Fruit fly (Drosophila melanogaster): Measurements from ENCODE around the gene CG34273.

The CG34273 gene

dm6 chr3R:14472580-14473353, 44.1 kb upstream of the CG34273 start (continued):
- no peak for TF ChIP-seq hkb (optimal IDR thresholded peaks at IDR 0.05)
- 0 out of 2 replicates have a peak, but pooled peaks have one; percentile 3 for TF ChIP-seq hkb (GFP tag; IDR thresholded peaks at IDR 0.05)
- TF ChIP-seq caup (GFP tag; optimal IDR thresholded peaks at IDR 0.05; ENCODE audit: severe bottlenecking), result peak; percentile 19
- no peak for TF ChIP-seq CG17361 (GFP tag; IDR thresholded peaks at IDR 0.05)
- peak; percentile 23 for TF ChIP-seq schlank (tag; optimal IDR thresholded peaks at IDR 0.05)
- TF ChIP-seq grn (GFP tag; optimal IDR thresholded peaks at IDR 0.05), result peak; percentile 85
- no peak for TF ChIP-seq HLH4C (GFP tag; IDR thresholded peaks at IDR 0.05; ENCODE audit: partially characterized antibody)
- TF ChIP-seq CG6813 (GFP tag; optimal IDR thresholded peaks at IDR 0.05), result peak; percentile 43
- TF ChIP-seq Hmr (GFP tag; optimal IDR thresholded peaks at IDR 0.05), result peak; percentile 44
- no peak for TF ChIP-seq CG1024 (GFP tag; IDR thresholded peaks at IDR 0.05)
- TF ChIP-seq CG7963 (GFP tag; IDR thresholded peaks at IDR 0.05; ENCODE audit: partially characterized antibody), result 0 out of 3 replicates have a peak, but pooled peaks have one; percentile 5
- TF ChIP-seq p53 (GFP tag; optimal IDR thresholded peaks at IDR 0.05), result no peak
- TF ChIP-seq CG18619 (GFP tag; optimal IDR thresholded peaks at IDR 0.05), result no peak
- peak; percentile 49 for TF ChIP-seq CG2678 (tag; optimal IDR thresholded peaks at IDR 0.05)
- peak; percentile 46 for TF ChIP-seq CG15514 (GFP tag; optimal IDR thresholded peaks at IDR 0.05)
- TF ChIP-seq z (GFP tag; IDR thresholded peaks at IDR 0.05), result peak; percentile 64; the same call in 2 of the 3 replicates
- TF ChIP-seq CG8944 (GFP tag; optimal IDR thresholded peaks at IDR 0.05), result no peak
- peak; percentile 27 for TF ChIP-seq PHDP (tag; optimal IDR thresholded peaks at IDR 0.05)
- TF ChIP-seq chinmo (GFP tag; IDR thresholded peaks at IDR 0.05; ENCODE audit: partially characterized antibody), result 0 out of 4 replicates have a peak, but pooled peaks have one; percentile 62
- TF ChIP-seq abd-A (tag; optimal IDR thresholded peaks at IDR 0.05), result peak; percentile 71
- no peak for TF ChIP-seq CTCF (GFP tag; optimal IDR thresholded peaks at IDR 0.05)
- TF ChIP-seq CG10366 (GFP tag; IDR thresholded peaks at IDR 0.05), result no peak
- TF ChIP-seq ssp (GFP tag; IDR thresholded peaks at IDR 0.05), result no peak
- peak; percentile 83 for TF ChIP-seq Med (GFP tag)
- no peak for TF ChIP-seq CG2712 (tag; optimal IDR thresholded peaks at IDR 0.05)
- no peak for TF ChIP-seq slbo (GFP tag; IDR thresholded peaks at IDR 0.05)
- TF ChIP-seq CG43689 (GFP tag; IDR thresholded peaks at IDR 0.05), result no peak

- TF ChIP-seq ttk (GFP tag; IDR thresholded peaks at IDR 0.05) (no peak), HLHmδ (GFP tag; optimal IDR thresholded peaks at IDR 0.05) (no peak), mld (GFP tag; IDR thresholded peaks at IDR 0.05; ENCODE audit: partially characterized antibody) (no peak), CG2875 (GFP tag; optimal IDR thresholded peaks at IDR 0.05) (no peak), cg (GFP tag; optimal IDR thresholded peaks at IDR 0.05) (no peak), CG4820 (GFP tag; optimal IDR thresholded peaks at IDR 0.05) (peak; percentile 44), CG8765 (GFP tag; IDR thresholded peaks at IDR 0.05) (no peak), Nf-YA (GFP tag; IDR thresholded peaks at IDR 0.05) (no peak), sr (GFP tag; IDR thresholded peaks at IDR 0.05) (no peak), gcm (GFP tag; optimal IDR thresholded peaks at IDR 0.05) (no peak), HmgD (GFP tag; optimal IDR thresholded peaks at IDR 0.05) (no peak), Sry-δ (GFP tag; optimal IDR thresholded peaks at IDR 0.05) (peak; percentile 12), CG11085 (GFP tag; IDR thresholded peaks at IDR 0.05) (0 out of 2 replicates have a peak, but pooled peaks have one; percentile 15), CHES-1-like (GFP tag; optimal IDR thresholded peaks at IDR 0.05) (peak; percentile 36), gfzf (GFP tag; optimal IDR thresholded peaks at IDR 0.05) (no peak), CG4424 (GFP tag; optimal IDR thresholded peaks at IDR 0.05) (peak; percentile 46), Dbx (GFP tag; IDR thresholded peaks at IDR 0.05) (peak; percentile 83), CG12104 (GFP tag; optimal IDR thresholded peaks at IDR 0.05) (peak; percentile 1), CG32532 (GFP tag; IDR thresholded peaks at IDR 0.05) (peak; percentile 83), fd102C (GFP tag; optimal IDR thresholded peaks at IDR 0.05) (no peak), CG11504 (tag; optimal IDR thresholded peaks at IDR 0.05) (peak; percentile 48), chn (GFP tag; optimal IDR thresholded peaks at IDR 0.05) (peak; percentile 23), hth (optimal IDR thresholded peaks at IDR 0.05) (no peak), CG2678 (tag; optimal IDR thresholded peaks at IDR 0.05) (peak; percentile 64), TFAM (GFP tag; optimal IDR thresholded peaks at IDR 0.05) (no peak)
These were observed 43.3 kb upstream of the CG34273 start for dm6 chr3R:14473574-14473973.
